Worm (Caenorhabditis elegans) whole organism, early embryonic: ENCODE measurements around the gene pqn-32.

Experiments used
- F13C5.2 ChIP-seq: sonication (generic microtip); optimal IDR thresholded peaks from 2 replicates; lab custom pipeline; 2017; ENCODE audit warnings: mild to moderate bottlenecking, missing genetic modification characterization, inconsistent platforms, missing compliant biosample characterization
- aly-1 ChIP-seq: sonication (generic microtip); optimal IDR thresholded peaks from 2 replicates; lab custom pipeline; 2016; ENCODE audit warnings: missing genetic modification characterization, missing compliant biosample characterization
- ama-1 ChIP-seq: fragments of 150-350 bp; optimal IDR thresholded peaks from 2 replicates; lab custom pipeline; 2014
- flt-1 ChIP-seq: fragments of 200-800 bp; sonication (Bioruptor generic); IDR thresholded peaks from 2 replicates; pipeline ENCODE4 v1.3.6; 2022; ENCODE audit warnings: missing genetic modification characterization, missing compliant biosample characterization
- hmg-4 ChIP-seq: fragments of 200-800 bp; sonication (Bioruptor generic); optimal IDR thresholded peaks from 2 replicates; lab custom pipeline; 2018; ENCODE audit warnings: mild to moderate bottlenecking, missing genetic modification characterization, missing compliant biosample characterization
- hnd-1 ChIP-seq: sonication (generic microtip); optimal IDR thresholded peaks from 2 replicates; lab custom pipeline; 2016; ENCODE audit warnings: missing genetic modification characterization, missing compliant biosample characterization
- pes-1 ChIP-seq: fragments of 200-800 bp; sonication (Bioruptor generic); IDR thresholded peaks from 2 replicates; pipeline ENCODE4 v1.3.6; 2022; ENCODE audit warnings: missing genetic modification reagents, missing genetic modification characterization, missing compliant biosample characterization
- tbx-11 ChIP-seq: fragments of 200-800 bp; sonication (Bioruptor generic); IDR thresholded peaks from 2 replicates; pipeline ENCODE4 v1.3.6; 2022; ENCODE audit warnings: missing genetic modification characterization, missing compliant biosample characterization

ce11 chrII:13107719-13108118 is at the start of gene pqn-32:
- TF ChIP-seq aly-1 (tag; lab: Kevin White, UChicago) (no peak), hnd-1 (tag; lab: Kevin White, UChicago) (no peak), F13C5.2 (tag; lab: Kevin White, UChicago) (no peak), ama-1 (lab: Kevin White, UChicago) (no peak), pes-1 (no peak), tbx-11 (no peak), flt-1 (GFP tag; lab: Robert Waterston, UW) (no peak), hmg-4 (GFP tag; lab: Kevin White, UChicago) (no peak)
